Worm (Caenorhabditis elegans) whole organism, midembryonic: Measurements from ENCODE around the gene C34D4.4.

Experiments used
- T22C8.4 ChIP-seq: fragments of 200-800 bp; sonication (Bioruptor generic); IDR thresholded peaks from 2 replicates; pipeline ENCODE4 v1.3.6; 2022; ENCODE audit warnings: missing genetic modification characterization, missing compliant biosample characterization
- cog-1 ChIP-seq: sonication (generic microtip); optimal IDR thresholded peaks from 2 replicates; lab custom pipeline; 2016; ENCODE audit warnings: missing genetic modification characterization, missing compliant biosample characterization
- flt-1 ChIP-seq: fragments of 200-800 bp; sonication (Bioruptor generic); IDR thresholded peaks from 2 replicates; pipeline ENCODE4 v1.3.6; 2022; ENCODE audit warnings: missing genetic modification characterization, missing compliant biosample characterization
- klf-2 ChIP-seq: fragments of 200-800 bp; sonication (Bioruptor generic); conservative IDR thresholded peaks from 2 replicates; pipeline ENCODE4 v1.3.6; 2022; ENCODE audit warnings: missing genetic modification reagents, missing genetic modification characterization, missing compliant biosample characterization
- med-1 ChIP-seq: sonication (generic microtip); optimal IDR thresholded peaks from 2 replicates; lab custom pipeline; 2017; ENCODE audit warnings: missing genetic modification characterization, mild to moderate bottlenecking, missing compliant biosample characterization, antibody characterized with exemption, missing genetic modification reagents; ENCODE audit not compliant: insufficient read depth
- ref-1 ChIP-seq: fragments of 200-800 bp; sonication (Bioruptor generic); conservative IDR thresholded peaks from 2 replicates; pipeline ENCODE4 v1.3.6; 2022; ENCODE audit warnings: missing genetic modification reagents, missing genetic modification characterization, missing compliant biosample characterization
- tab-1 ChIP-seq: fragments of 200-800 bp; sonication (Bioruptor generic); IDR thresholded peaks from 2 replicates; pipeline ENCODE4 v1.3.6; 2022; ENCODE audit warnings: missing genetic modification characterization, missing compliant biosample characterization
- ztf-23 ChIP-seq: fragments of 200-800 bp; sonication (Bioruptor generic); IDR thresholded peaks from 2 replicates; pipeline ENCODE4 v1.3.6; 2022; ENCODE audit warnings: missing genetic modification reagents, missing genetic modification characterization, missing compliant biosample characterization
- ztf-29 ChIP-seq: fragments of 200-800 bp; sonication (Bioruptor generic); IDR thresholded peaks from 2 replicates; pipeline ENCODE4 v1.3.6; 2022; ENCODE audit warnings: missing genetic modification reagents, missing genetic modification characterization, missing compliant biosample characterization

Gene C34D4.4

DNA sequence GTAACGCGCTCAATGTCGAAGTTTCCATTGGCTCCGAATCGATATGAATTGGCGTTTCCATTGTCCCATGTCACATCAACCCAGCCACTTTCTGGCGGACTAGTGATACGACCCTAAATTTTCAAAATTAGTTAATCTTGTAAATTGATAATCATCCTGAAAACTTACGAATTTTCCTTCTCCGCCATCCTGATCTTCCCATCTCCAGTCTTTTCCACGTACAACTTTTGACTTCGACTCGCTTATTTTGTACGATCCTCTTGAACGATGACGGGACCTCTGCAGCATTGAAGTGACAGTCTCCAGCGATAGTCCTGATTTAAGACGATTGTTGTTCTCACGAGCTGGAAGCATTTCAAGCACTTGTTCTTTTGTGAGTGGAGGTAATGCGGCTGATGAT lies 10.0 kb upstream of the C34D4.4 start:
- TF ChIP-seq ref-1 (GFP tag; lab: Robert Waterston, UW) (no peak), klf-2 (GFP tag; lab: Robert Waterston, UW) (no peak), T22C8.4 (GFP tag; lab: Robert Waterston, UW) (no peak), tab-1 (GFP tag; lab: Robert Waterston, UW) (no peak), flt-1 (GFP tag; lab: Robert Waterston, UW) (no peak), cog-1 (tag; lab: Kevin White, UChicago) (no peak), ztf-29 (GFP tag; lab: Robert Waterston, UW) (no peak), med-1 (no peak), ztf-23 (GFP tag; lab: Robert Waterston, UW) (no peak)

DNA sequence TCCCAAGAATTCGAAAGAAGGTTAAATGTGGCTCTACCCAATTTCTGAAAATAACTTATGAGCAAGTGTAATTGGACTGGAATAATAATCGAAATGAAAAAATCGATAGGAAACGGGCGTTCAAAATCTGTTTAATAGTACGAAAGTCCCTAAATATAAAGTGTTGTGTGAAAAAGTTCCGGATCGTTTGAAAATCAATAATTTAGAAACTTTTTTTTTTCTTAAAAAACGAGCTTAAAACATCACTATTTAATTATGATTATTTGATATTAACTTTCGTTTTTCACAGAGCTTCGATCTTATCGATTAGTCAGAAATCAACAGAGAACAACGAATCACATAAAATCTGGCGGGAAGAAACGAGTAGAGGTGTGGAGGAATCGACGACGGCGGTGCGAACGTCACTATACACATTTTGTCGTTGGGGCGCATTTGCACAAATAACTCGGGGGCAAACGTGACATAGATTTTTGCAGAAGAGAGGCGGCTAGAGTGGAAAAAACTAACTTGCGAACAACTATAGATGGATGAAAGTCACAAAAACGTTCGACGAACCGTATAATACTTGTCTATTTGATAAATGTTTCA lies 4.4 kb upstream of the C34D4.4 start, which contains the start of gene hecd-1:
Gene hecd-1, minus strand, starts transcription at position 51 of the 588 bp plus-strand sequence.
- no peak for TF ChIP-seq cog-1 (tag; lab: Kevin White, UChicago)
- no peak for TF ChIP-seq ztf-23 (GFP tag; lab: Robert Waterston, UW)
- no peak for TF ChIP-seq ztf-29 (GFP tag; lab: Robert Waterston, UW)
- TF ChIP-seq T22C8.4 (GFP tag; lab: Robert Waterston, UW), result no peak
- no peak for TF ChIP-seq flt-1 (GFP tag; lab: Robert Waterston, UW)
- no peak for TF ChIP-seq med-1
- TF ChIP-seq ref-1 (GFP tag; lab: Robert Waterston, UW), result no peak
- no peak for TF ChIP-seq tab-1 (GFP tag; lab: Robert Waterston, UW)
- TF ChIP-seq klf-2 (GFP tag; lab: Robert Waterston, UW), result no peak

DNA sequence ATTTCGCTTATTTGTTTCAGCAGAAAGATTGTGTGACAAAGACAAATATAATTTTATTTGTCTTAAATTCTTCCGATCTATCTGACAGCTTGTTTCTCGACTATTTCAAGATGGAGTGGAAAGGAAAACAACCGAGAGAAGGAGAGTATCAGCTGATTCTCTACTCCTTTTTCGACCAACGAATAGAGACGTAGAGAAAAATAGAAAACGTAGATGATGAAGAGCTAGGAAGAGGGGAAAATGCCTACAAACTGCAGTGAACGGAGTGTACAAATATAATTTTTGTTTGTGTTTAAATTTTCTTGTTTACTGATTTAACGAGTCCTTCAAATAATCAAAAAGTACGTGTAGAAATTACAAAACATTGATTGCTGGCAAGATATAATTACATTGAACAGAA lies 1.4 kb upstream of the C34D4.4 start:
- TF ChIP-seq ref-1 (GFP tag; lab: Robert Waterston, UW) (no peak), cog-1 (tag; lab: Kevin White, UChicago) (no peak), klf-2 (GFP tag; lab: Robert Waterston, UW) (no peak), ztf-29 (GFP tag; lab: Robert Waterston, UW) (no peak), tab-1 (GFP tag; lab: Robert Waterston, UW) (no peak), T22C8.4 (GFP tag; lab: Robert Waterston, UW) (no peak), ztf-23 (GFP tag; lab: Robert Waterston, UW) (no peak), med-1 (no peak), flt-1 (GFP tag; lab: Robert Waterston, UW) (no peak)

DNA sequence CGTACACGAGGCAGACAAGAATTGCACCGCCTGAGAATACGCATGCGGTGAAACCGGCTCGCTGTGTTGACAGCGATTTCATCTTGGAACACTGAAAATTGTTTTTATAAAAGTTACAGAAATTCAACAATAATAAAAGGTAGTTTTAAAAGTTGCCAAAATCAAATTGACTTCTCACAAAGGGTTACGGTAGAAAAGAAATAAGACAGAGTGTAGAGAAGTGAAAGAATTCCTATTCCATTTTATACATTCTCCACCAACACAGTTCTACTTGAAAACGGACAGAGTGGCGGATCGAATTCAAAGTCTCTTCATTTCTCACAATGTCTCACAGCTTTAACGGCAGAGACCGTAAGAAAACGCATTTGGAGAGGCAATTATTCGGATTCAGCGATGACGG lies 3.2 kb downstream of the C34D4.4 start, which contains the start of gene col-113:
Gene col-113, minus strand, starts transcription at position 101 of the 400 bp plus-strand sequence.
- TF ChIP-seq ztf-29 (GFP tag; lab: Robert Waterston, UW) (no peak), ztf-23 (GFP tag; lab: Robert Waterston, UW) (no peak), tab-1 (GFP tag; lab: Robert Waterston, UW) (no peak), flt-1 (GFP tag; lab: Robert Waterston, UW) (no peak), med-1 (no peak), T22C8.4 (GFP tag; lab: Robert Waterston, UW) (no peak)

DNA sequence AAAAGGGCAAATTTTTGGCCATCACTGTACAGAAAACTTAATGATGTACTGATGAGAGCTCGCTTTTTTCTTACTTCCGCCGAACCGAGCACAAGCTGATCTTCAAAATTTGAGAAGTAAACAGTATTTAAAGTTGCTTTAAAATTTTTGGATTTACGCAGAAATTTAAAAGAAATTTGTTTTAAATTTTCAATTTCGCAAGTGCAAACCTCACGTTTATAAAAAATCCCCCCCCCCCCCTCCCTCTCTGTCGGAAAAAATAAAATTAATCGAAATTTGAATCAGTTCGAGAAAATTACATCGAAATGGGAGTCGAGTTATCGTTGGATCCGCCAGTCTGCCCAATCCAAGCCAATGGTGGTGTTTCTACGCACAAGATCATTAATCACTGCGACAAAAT lies 4.2 kb downstream of the C34D4.4 start, which contains the start of gene C34D4.3:
Gene C34D4.3, plus strand, starts transcription at position 301 of the 400 bp plus-strand sequence.
- TF ChIP-seq flt-1 (GFP tag; lab: Robert Waterston, UW) (no peak), med-1 (no peak), tab-1 (GFP tag; lab: Robert Waterston, UW) (no peak), cog-1 (tag; lab: Kevin White, UChicago) (no peak), ref-1 (GFP tag; lab: Robert Waterston, UW) (no peak), klf-2 (GFP tag; lab: Robert Waterston, UW) (no peak), ztf-29 (GFP tag; lab: Robert Waterston, UW) (no peak), ztf-23 (GFP tag; lab: Robert Waterston, UW) (no peak)

DNA sequence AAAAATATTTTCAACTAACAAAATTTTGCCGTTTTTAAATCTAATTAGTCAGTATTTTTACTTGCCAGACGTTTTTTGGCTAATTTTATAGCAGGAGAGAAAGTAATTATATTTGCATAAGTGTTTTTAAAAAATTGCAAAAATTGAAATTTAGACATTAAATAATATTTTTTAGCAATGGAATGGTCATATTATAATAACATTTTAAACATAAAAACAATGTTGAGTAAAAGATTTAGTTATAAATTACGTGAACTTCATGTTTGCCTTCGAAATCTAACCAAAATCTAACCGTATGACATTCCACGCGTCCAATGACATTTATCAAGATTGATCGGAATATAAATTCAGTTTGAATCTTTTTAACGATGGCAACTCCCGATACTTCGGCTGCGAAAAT lies 5.2 kb downstream of the C34D4.4 start, which contains the start of gene C34D4.2:
Gene C34D4.2, plus strand, starts transcription at position 301 of the 400 bp plus-strand sequence.
- TF ChIP-seq T22C8.4 (GFP tag; lab: Robert Waterston, UW), result no peak
- TF ChIP-seq tab-1 (GFP tag; lab: Robert Waterston, UW), result no peak
- TF ChIP-seq ztf-29 (GFP tag; lab: Robert Waterston, UW), result no peak
- TF ChIP-seq cog-1 (tag; lab: Kevin White, UChicago), result no peak
- TF ChIP-seq ref-1 (GFP tag; lab: Robert Waterston, UW), result no peak
- TF ChIP-seq klf-2 (GFP tag; lab: Robert Waterston, UW), result no peak
- TF ChIP-seq med-1, result no peak
- TF ChIP-seq ztf-23 (GFP tag; lab: Robert Waterston, UW), result no peak
- no peak for TF ChIP-seq flt-1 (GFP tag; lab: Robert Waterston, UW)

DNA sequence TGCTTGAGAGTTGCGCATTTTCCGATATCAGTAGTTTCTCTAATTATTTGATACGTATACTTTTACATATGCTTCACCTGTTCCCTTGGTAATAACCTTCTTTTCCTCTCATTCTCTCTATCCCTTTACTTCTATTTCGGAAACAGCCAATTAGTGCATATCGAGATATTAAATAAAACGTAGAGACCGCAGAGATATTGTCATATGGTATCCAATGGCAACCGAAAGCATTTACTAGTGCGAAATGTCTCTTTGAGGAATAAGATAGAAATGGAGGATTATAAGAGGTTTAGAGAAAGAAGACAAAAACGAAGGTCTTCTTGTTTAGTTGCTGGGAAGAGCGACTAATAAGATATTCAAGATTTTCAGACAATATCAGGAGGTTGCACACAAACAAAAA lies 7.2 kb downstream of the C34D4.4 start, which contains the start of gene maph-9:
Gene maph-9, plus strand, starts transcription at position 273 of the 400 bp plus-strand sequence.
- TF ChIP-seq ztf-23 (GFP tag; lab: Robert Waterston, UW) (no peak), ztf-29 (GFP tag; lab: Robert Waterston, UW) (no peak), T22C8.4 (GFP tag; lab: Robert Waterston, UW) (no peak), flt-1 (GFP tag; lab: Robert Waterston, UW) (no peak), cog-1 (tag; lab: Kevin White, UChicago) (no peak), klf-2 (GFP tag; lab: Robert Waterston, UW) (no peak), ref-1 (GFP tag; lab: Robert Waterston, UW) (no peak), med-1 (no peak), tab-1 (GFP tag; lab: Robert Waterston, UW) (no peak)

DNA sequence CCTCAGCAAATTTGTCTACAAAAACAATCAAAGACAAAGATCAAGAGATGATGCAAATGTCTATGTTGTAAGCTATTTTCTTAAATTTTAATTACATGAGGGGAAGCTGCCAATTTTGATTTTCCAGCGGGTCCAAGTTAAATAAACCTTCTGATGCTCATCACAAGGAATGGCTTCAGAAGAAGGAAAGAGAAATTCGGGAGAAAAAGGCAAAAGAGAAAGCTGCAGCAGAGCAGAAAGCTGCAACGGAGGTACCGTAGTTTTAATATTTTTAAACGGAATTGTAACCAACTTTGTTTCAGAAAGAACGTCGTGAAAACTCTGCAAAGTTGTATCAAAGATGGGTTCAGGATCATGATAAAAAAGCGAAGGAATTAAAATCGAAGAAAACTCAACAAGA lies 9.0 kb downstream of the C34D4.4 start:
- TF ChIP-seq ref-1 (GFP tag; lab: Robert Waterston, UW), result no peak
- no peak for TF ChIP-seq med-1
- no peak for TF ChIP-seq tab-1 (GFP tag; lab: Robert Waterston, UW)
- no peak for TF ChIP-seq ztf-29 (GFP tag; lab: Robert Waterston, UW)
- no peak for TF ChIP-seq ztf-23 (GFP tag; lab: Robert Waterston, UW)
- no peak for TF ChIP-seq T22C8.4 (GFP tag; lab: Robert Waterston, UW)
- TF ChIP-seq klf-2 (GFP tag; lab: Robert Waterston, UW), result no peak
- no peak for TF ChIP-seq cog-1 (tag; lab: Kevin White, UChicago)

DNA sequence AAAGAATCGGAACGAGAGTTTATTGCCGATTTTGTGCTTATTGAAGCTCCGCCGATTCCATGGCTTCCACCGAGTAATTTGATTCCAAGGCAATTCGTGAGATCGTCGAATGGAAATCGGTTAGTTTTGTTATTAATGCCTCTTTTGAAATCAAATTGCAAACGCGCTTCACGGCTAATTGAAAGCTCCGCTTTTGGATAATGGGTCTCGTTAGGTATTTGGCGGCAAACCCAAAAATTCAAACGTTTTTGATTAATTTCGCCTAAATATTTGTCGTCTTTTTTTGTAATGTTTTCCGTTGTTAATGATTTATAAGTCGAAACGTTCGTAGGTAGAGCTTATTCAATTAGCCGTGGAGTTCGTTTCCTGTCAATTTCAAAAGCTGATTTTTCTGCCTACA lies 10.4 kb downstream of the C34D4.4 start:
- TF ChIP-seq tab-1 (GFP tag; lab: Robert Waterston, UW) (no peak), klf-2 (GFP tag; lab: Robert Waterston, UW) (no peak), T22C8.4 (GFP tag; lab: Robert Waterston, UW) (no peak), ztf-23 (GFP tag; lab: Robert Waterston, UW) (no peak), ztf-29 (GFP tag; lab: Robert Waterston, UW) (no peak), med-1 (no peak), flt-1 (GFP tag; lab: Robert Waterston, UW) (no peak), cog-1 (tag; lab: Kevin White, UChicago) (no peak), ref-1 (GFP tag; lab: Robert Waterston, UW) (no peak)
